Worm (Caenorhabditis elegans): ENCODE results near the gene srab-7.

The srab-7 gene

ce11 chrV:3106785-3107184 lies 48.2 kb downstream of the srab-7 start:
- TF ChIP-seq unc-39 (tag; optimal IDR thresholded peaks at IDR 0.05) (no peak), lin-39 (tag; optimal IDR thresholded peaks at IDR 0.05) (no peak), hmg-11 (tag; optimal IDR thresholded peaks at IDR 0.05) (no peak), mdl-1 (tag; optimal IDR thresholded peaks at IDR 0.05) (no peak), sea-2 (GFP tag; optimal IDR thresholded peaks at IDR 0.05) (no peak), zag-1 (tag; optimal IDR thresholded peaks at IDR 0.05) (no peak), nhr-23 (tag; optimal IDR thresholded peaks at IDR 0.05) (no peak), nfya-1 (tag; optimal IDR thresholded peaks at IDR 0.05; ENCODE audit: insufficient read depth) (no peak), fkh-2 (tag; optimal IDR thresholded peaks at IDR 0.05) (no peak), nhr-67 (tag; optimal IDR thresholded peaks at IDR 0.05) (no peak), ama-1 (optimal IDR thresholded peaks at IDR 0.05) (no peak), nhr-237 (tag; optimal IDR thresholded peaks at IDR 0.05) (no peak), R02D3.7 (tag; optimal IDR thresholded peaks at IDR 0.05) (no peak), egl-27 (tag; optimal IDR thresholded peaks at IDR 0.05) (no peak), ceh-9 (tag; optimal IDR thresholded peaks at IDR 0.05) (no peak)

- TF ChIP-seq elt-2 (tag; optimal IDR thresholded peaks at IDR 0.05) (no peak), tbx-2 (tag; optimal IDR thresholded peaks at IDR 0.05) (no peak), lin-39 (tag; optimal IDR thresholded peaks at IDR 0.05) (no peak), pha-4 (tag; optimal IDR thresholded peaks at IDR 0.05) (no peak), unc-39 (tag; optimal IDR thresholded peaks at IDR 0.05) (no peak), egl-27 (tag; optimal IDR thresholded peaks at IDR 0.05) (no peak), mml-1 (tag; optimal IDR thresholded peaks at IDR 0.05) (no peak), ceh-28 (tag; optimal IDR thresholded peaks at IDR 0.05) (no peak), elt-1 (tag; optimal IDR thresholded peaks at IDR 0.05) (no peak), snpc-4 (tag; optimal IDR thresholded peaks at IDR 0.05) (no peak), fkh-10 (GFP tag; optimal IDR thresholded peaks at IDR 0.05) (no peak), fkh-2 (tag; optimal IDR thresholded peaks at IDR 0.05) (no peak), eor-1 (tag; optimal IDR thresholded peaks at IDR 0.05) (no peak), nhr-23 (tag; optimal IDR thresholded peaks at IDR 0.05) (no peak)
Measured at ce11 chrV:3105810-3106209, 49.2 kb downstream of the srab-7 start, which contains the start of gene str-69. Gene str-69 (minus strand): TSS chrV:3105910.

ce11 chrV:3104134-3104533 lies 50.8 kb downstream of the srab-7 start, which contains the start of gene str-66:
Gene str-66 (minus strand): TSS chrV:3104234.
- no peak for TF ChIP-seq sea-2 (GFP tag; optimal IDR thresholded peaks at IDR 0.05)
- no peak for TF ChIP-seq egl-27 (tag; optimal IDR thresholded peaks at IDR 0.05)
- TF ChIP-seq lin-39 (tag; optimal IDR thresholded peaks at IDR 0.05): no peak
- no peak for TF ChIP-seq eor-1 (tag; optimal IDR thresholded peaks at IDR 0.05)
- TF ChIP-seq lsy-12 (tag; optimal IDR thresholded peaks at IDR 0.05): no peak
- TF ChIP-seq fkh-2 (tag; optimal IDR thresholded peaks at IDR 0.05): no peak
- TF ChIP-seq mdl-1 (tag; optimal IDR thresholded peaks at IDR 0.05): no peak
- TF ChIP-seq nhr-76 (tag; optimal IDR thresholded peaks at IDR 0.05): no peak
- no peak for TF ChIP-seq nhr-237 (tag; optimal IDR thresholded peaks at IDR 0.05)
- no peak for TF ChIP-seq ama-1 (optimal IDR thresholded peaks at IDR 0.05)
- TF ChIP-seq snpc-4 (tag; optimal IDR thresholded peaks at IDR 0.05): no peak
- no peak for TF ChIP-seq nhr-67 (tag; optimal IDR thresholded peaks at IDR 0.05)
- TF ChIP-seq ztf-11 (tag; optimal IDR thresholded peaks at IDR 0.05): no peak
